Fruit fly (Drosophila melanogaster) whole organism, embryonic: Measurements from ENCODE around the gene Arl8.

Source experiments
- Ada2b ChIP-seq: fragments of 200-800 bp; sonication (Bioruptor generic); IDR thresholded peaks from 2 replicates; pipeline ENCODE4 v1.3.6; 2022; ENCODE audit warnings: missing biosample characterization, missing genetic modification characterization
- BEAF-32 ChIP-seq: fragments of 200-800 bp; sonication (Bioruptor generic); optimal IDR thresholded peaks from 3 replicates; lab custom pipeline; 2017; ENCODE audit warnings: missing biosample characterization, missing genetic modification characterization, mild to moderate bottlenecking, moderate library complexity, missing genetic modification reagents
- Bteb2 ChIP-seq: fragments of 200-800 bp; sonication (Bioruptor generic); optimal IDR thresholded peaks from 2 replicates; lab custom pipeline; 2016; ENCODE audit warnings: missing biosample characterization, missing genetic modification characterization
- CG10565 ChIP-seq: fragments of 200-800 bp; sonication (Bioruptor generic); optimal IDR thresholded peaks from 3 replicates; lab custom pipeline; 2016; ENCODE audit warnings: missing biosample characterization, mild to moderate bottlenecking, missing genetic modification characterization
- CG12236 ChIP-seq: fragments of 200-800 bp; sonication (Bioruptor generic); optimal IDR thresholded peaks from 2 replicates; lab custom pipeline; 2016; ENCODE audit warnings: missing biosample characterization, missing genetic modification characterization
- CG12942 ChIP-seq: fragments of 200-800 bp; sonication (Bioruptor generic); optimal IDR thresholded peaks from 3 replicates; lab custom pipeline; 2016; ENCODE audit warnings: missing biosample characterization, missing genetic modification characterization
- CG13296 ChIP-seq: fragments of 200-800 bp; sonication (Bioruptor generic); optimal IDR thresholded peaks from 3 replicates; lab custom pipeline; 2018; ENCODE audit warnings: missing biosample characterization, mild to moderate bottlenecking, missing genetic modification characterization
- CG14050 ChIP-seq: fragments of 200-800 bp; sonication (Bioruptor generic); IDR thresholded peaks from 3 replicates; pipeline ENCODE4 v1.3.6; 2022; ENCODE audit warnings: missing biosample characterization, missing genetic modification characterization
- CG16779 ChIP-seq: fragments of 200-800 bp; sonication (Bioruptor generic); IDR thresholded peaks from 2 replicates; pipeline ENCODE4 v1.3.6; 2022; ENCODE audit warnings: missing biosample characterization, missing genetic modification characterization
- CG18599 ChIP-seq: fragments of 200-800 bp; sonication (Bioruptor generic); optimal IDR thresholded peaks from 3 replicates; lab custom pipeline; 2017; ENCODE audit warnings: missing biosample characterization, missing genetic modification characterization, mild to moderate bottlenecking, moderate library complexity, missing genetic modification reagents
- CG2129 ChIP-seq: fragments of 200-800 bp; sonication (Bioruptor generic); IDR thresholded peaks from 2 replicates; pipeline ENCODE4 v1.3.6; 2022; ENCODE audit warnings: missing biosample characterization, missing genetic modification characterization; ENCODE audit not compliant: partially characterized antibody
- CG32767 ChIP-seq: fragments of 200-800 bp; sonication (Bioruptor generic); IDR thresholded peaks from 2 replicates; pipeline ENCODE4 v1.3.6; 2022; ENCODE audit warnings: missing biosample characterization, missing genetic modification characterization
- CG6272 ChIP-seq: fragments of 200-800 bp; sonication (Bioruptor generic); IDR thresholded peaks from 2 replicates; pipeline ENCODE4 v1.3.6; 2022; ENCODE audit warnings: missing biosample characterization, missing genetic modification characterization
- CG7745 ChIP-seq: fragments of 200-800 bp; sonication (Bioruptor generic); optimal IDR thresholded peaks from 2 replicates; lab custom pipeline; 2018; ENCODE audit warnings: missing biosample characterization, mild to moderate bottlenecking, missing genetic modification characterization, moderate library complexity
- CG8089 ChIP-seq: fragments of 200-800 bp; sonication (Bioruptor generic); optimal IDR thresholded peaks from 3 replicates; lab custom pipeline; 2016; ENCODE audit warnings: missing biosample characterization, missing genetic modification characterization
- CG8388 ChIP-seq: fragments of 200-800 bp; sonication (Bioruptor generic); optimal IDR thresholded peaks from 2 replicates; lab custom pipeline; 2019; ENCODE audit warnings: missing biosample characterization, mild to moderate bottlenecking, missing genetic modification characterization, moderate library complexity
- CG8924 ChIP-seq: fragments of 200-800 bp; optimal IDR thresholded peaks from 3 replicates; lab custom pipeline; 2019; ENCODE audit warnings: missing biosample characterization, mild to moderate bottlenecking, missing genetic modification characterization, moderate library complexity
- CG9215 ChIP-seq: fragments of 200-800 bp; sonication (Bioruptor generic); IDR thresholded peaks from 2 replicates; pipeline ENCODE4 v1.3.6; 2022; ENCODE audit warnings: missing biosample characterization, missing genetic modification characterization
- CG9876 ChIP-seq: fragments of 200-800 bp; sonication (Bioruptor generic); optimal IDR thresholded peaks from 2 replicates; lab custom pipeline; 2016; ENCODE audit warnings: missing biosample characterization, missing genetic modification characterization
- Deaf1 ChIP-seq: fragments of 200-800 bp; optimal IDR thresholded peaks from 3 replicates; lab custom pipeline; 2019; ENCODE audit warnings: missing biosample characterization, mild to moderate bottlenecking, missing genetic modification characterization, moderate library complexity
- Dfd ChIP-seq, 2 experiments: fragments of >200 bp; optimal IDR thresholded peaks; 2 replicates each; lab custom pipeline; 2017; ENCODE audit warnings: missing biosample characterization in 2 of 2, missing genetic modification characterization in 2 of 2
- Dip2 ChIP-seq: fragments of 200-800 bp; sonication (Bioruptor generic); IDR thresholded peaks from 2 replicates; pipeline ENCODE4 v1.3.6; 2022; ENCODE audit warnings: missing biosample characterization, missing genetic modification characterization
- Dip3 ChIP-seq: fragments of 200-800 bp; sonication (Bioruptor generic); optimal IDR thresholded peaks from 3 replicates; lab custom pipeline; 2016; ENCODE audit warnings: missing biosample characterization, missing genetic modification characterization
- Dref ChIP-seq: fragments of 200-800 bp; sonication (Bioruptor generic); IDR thresholded peaks from 2 replicates; pipeline ENCODE4 v1.3.6; 2022; ENCODE audit warnings: missing biosample characterization, missing genetic modification characterization
- Drgx ChIP-seq: fragments of 200-800 bp; sonication (Bioruptor generic); IDR thresholded peaks from 2 replicates; pipeline ENCODE4 v1.3.6; 2022; ENCODE audit warnings: missing biosample characterization, missing genetic modification characterization
- Elba2 ChIP-seq: fragments of 200-800 bp; sonication (Bioruptor generic); optimal IDR thresholded peaks from 3 replicates; lab custom pipeline; 2016; ENCODE audit warnings: missing biosample characterization, missing genetic modification characterization
- Gug ChIP-seq: fragments of 200-800 bp; sonication (Bioruptor generic); IDR thresholded peaks from 4 replicates; pipeline ENCODE4 v1.3.6; 2022; ENCODE audit warnings: missing biosample characterization, missing genetic modification characterization
- Hr3 ChIP-seq: fragments of 200-800 bp; sonication (Bioruptor generic); optimal IDR thresholded peaks from 3 replicates; lab custom pipeline; 2016; ENCODE audit warnings: missing biosample characterization, missing genetic modification characterization
- Hr78 ChIP-seq, 2 experiments: fragments of 200-800 bp in 1 of 2; fragments of >200 bp in 1 of 2; sonication (Bioruptor generic) in 1 of 2; optimal IDR thresholded peaks; 2 replicates each; lab custom pipeline; 2017 to 2019; ENCODE audit warnings: missing biosample characterization in 2 of 2, missing genetic modification characterization in 2 of 2, mild to moderate bottlenecking in 1 of 2, moderate library complexity in 1 of 2
- ara ChIP-seq: fragments of 200-800 bp; sonication (Bioruptor generic); IDR thresholded peaks from 2 replicates; pipeline ENCODE4 v1.3.6; 2022; ENCODE audit warnings: missing biosample characterization, missing genetic modification characterization
- cas ChIP-seq: fragments of 200-800 bp; sonication (Bioruptor generic); IDR thresholded peaks from 2 replicates; pipeline ENCODE4 v1.3.6; 2022; ENCODE audit warnings: missing biosample characterization, missing genetic modification characterization
- chn ChIP-seq: fragments of 200-800 bp; sonication (Bioruptor generic); optimal IDR thresholded peaks from 2 replicates; lab custom pipeline; 2016; ENCODE audit warnings: missing biosample characterization, missing genetic modification characterization
- crp ChIP-seq, 2 experiments: fragments of 200-800 bp; sonication (Bioruptor generic); optimal IDR thresholded peaks; 2 replicates in 1 of 2; 3 replicates in 1 of 2; lab custom pipeline; 2017; ENCODE audit warnings: missing biosample characterization in 2 of 2, missing genetic modification characterization in 2 of 2, mild to moderate bottlenecking in 1 of 2, moderate library complexity in 1 of 2
- da ChIP-seq: fragments of 200-800 bp; sonication (Bioruptor generic); optimal IDR thresholded peaks from 2 replicates; lab custom pipeline; 2016; ENCODE audit warnings: missing biosample characterization, missing genetic modification characterization
- esg ChIP-seq: fragments of 200-800 bp; sonication (Bioruptor generic); conservative IDR thresholded peaks from 2 replicates; pipeline ENCODE4 v1.3.6; 2022; ENCODE audit warnings: missing biosample characterization, missing genetic modification characterization
- eve ChIP-seq, 2 experiments: fragments of >200 bp; optimal IDR thresholded peaks; 2 replicates each; lab custom pipeline; 2017; ENCODE audit warnings: missing biosample characterization in 2 of 2, missing genetic modification characterization in 2 of 2
- lmd ChIP-seq: fragments of 200-800 bp; sonication (Bioruptor generic); IDR thresholded peaks from 2 replicates; pipeline ENCODE4 v1.3.6; 2022; ENCODE audit warnings: missing biosample characterization, missing genetic modification characterization
- lov ChIP-seq, 2 experiments: fragments of 200-800 bp in 1 of 2; fragments of >200 bp in 1 of 2; sonication (Bioruptor generic) in 1 of 2; IDR thresholded peaks in 1 of 2; optimal IDR thresholded peaks in 1 of 2; 2 replicates in 1 of 2; 3 replicates in 1 of 2; pipeline versions ENCODE4 v1.3.6 to Lab custom; 2017 to 2022; ENCODE audit warnings: missing biosample characterization in 1 of 2, missing genetic modification characterization in 1 of 2
- prd ChIP-seq, 3 experiments: fragments of >200 bp in 2 of 3; fragments of 200-800 bp in 1 of 3; sonication (Bioruptor generic) in 1 of 3; optimal IDR thresholded peaks in 2 of 3; IDR thresholded peaks in 1 of 3; 2 replicates in 2 of 3; 3 replicates in 1 of 3; pipeline versions ENCODE4 v1.3.6 to Lab custom; 2017 to 2022; ENCODE audit warnings: missing biosample characterization in 1 of 3, missing genetic modification characterization in 1 of 3
- sc ChIP-seq, 3 experiments: fragments of >200 bp in 2 of 3; fragments of 200-800 bp in 1 of 3; sonication (Bioruptor generic) in 1 of 3; optimal IDR thresholded peaks; 2 replicates in 2 of 3; 3 replicates in 1 of 3; lab custom pipeline; 2017; ENCODE audit warnings: mild to moderate bottlenecking in 1 of 3, missing biosample characterization in 1 of 3, missing genetic modification characterization in 1 of 3, missing genetic modification reagents in 1 of 3
- sens ChIP-seq: fragments of 200-800 bp; sonication (Bioruptor generic); peaks from one replicate; lab custom pipeline; 2016; ENCODE audit warnings: missing biosample characterization, missing genetic modification characterization
- sr ChIP-seq: fragments of 200-800 bp; sonication (Bioruptor generic); IDR thresholded peaks from 3 replicates; pipeline ENCODE4 v1.3.6; 2022; ENCODE audit warnings: missing biosample characterization, missing genetic modification characterization
- toy ChIP-seq: fragments of 200-800 bp; sonication (Bioruptor generic); IDR thresholded peaks from 2 replicates; pipeline ENCODE4 v1.3.6; 2022; ENCODE audit warnings: missing biosample characterization, missing genetic modification characterization
- trem ChIP-seq: fragments of 200-800 bp; optimal IDR thresholded peaks from 3 replicates; lab custom pipeline; 2019; ENCODE audit warnings: missing biosample characterization, mild to moderate bottlenecking, missing genetic modification characterization, moderate library complexity
- trh ChIP-seq: fragments of 200-800 bp; sonication (Bioruptor generic); optimal IDR thresholded peaks from 2 replicates; lab custom pipeline; 2016; ENCODE audit warnings: missing biosample characterization, missing genetic modification characterization
- unpg ChIP-seq: fragments of 200-800 bp; sonication (Bioruptor generic); optimal IDR thresholded peaks from 3 replicates; lab custom pipeline; 2018; ENCODE audit warnings: missing biosample characterization, mild to moderate bottlenecking, missing genetic modification characterization, moderate library complexity
- vfl ChIP-seq: fragments of 200-800 bp; sonication (Bioruptor generic); optimal IDR thresholded peaks from 2 replicates; lab custom pipeline; 2016; ENCODE audit warnings: missing biosample characterization, missing genetic modification characterization

Gene Arl8

DNA sequence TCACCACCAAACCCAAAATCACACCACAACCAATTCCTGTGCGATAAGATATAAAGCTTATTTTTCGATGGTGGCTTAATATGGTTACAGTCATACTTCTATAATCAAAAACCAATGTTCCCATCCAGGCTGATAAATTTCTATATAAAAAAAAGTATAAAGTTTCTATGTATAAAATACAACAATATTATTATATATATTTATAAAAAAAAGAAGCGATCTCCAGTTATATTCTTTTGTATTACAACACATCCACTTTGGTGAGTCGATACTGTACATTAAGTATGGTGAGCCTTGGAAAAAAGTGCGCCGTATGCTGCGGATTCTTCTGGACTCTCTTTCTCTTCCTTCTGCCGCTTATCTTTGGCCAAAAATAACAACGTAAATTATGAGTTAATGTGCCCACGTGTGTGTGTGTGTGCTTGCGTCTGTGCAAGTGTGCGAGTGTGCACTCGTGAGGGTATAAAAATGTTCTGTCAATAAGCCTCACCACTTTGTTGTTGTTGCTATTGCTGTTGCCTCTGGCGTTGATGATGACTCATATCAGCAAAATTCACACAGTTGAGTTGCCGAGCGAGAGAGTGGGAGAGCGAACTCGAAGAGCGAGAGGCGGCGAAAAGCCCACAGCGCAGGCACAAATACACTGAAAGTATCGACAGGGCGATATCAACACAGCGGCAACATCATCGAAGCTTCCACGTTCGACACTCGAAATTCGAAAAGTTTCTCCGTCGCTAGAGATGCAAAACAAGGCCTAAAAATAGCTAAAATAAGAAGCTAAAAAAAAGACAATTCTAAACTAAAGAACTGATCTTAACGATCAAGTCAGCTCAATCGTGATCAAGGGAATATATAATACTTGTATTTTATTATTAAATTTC lies 6.7 kb upstream of the Arl8 start (continued):
- TF ChIP-seq sens (GFP tag; lab: Kevin White, UChicago) (peak; percentile 84), prd (optimal IDR thresholded peaks at IDR 0.05; lab: Kevin White, UChicago) (no peak), prd (GFP tag; IDR thresholded peaks at IDR 0.05; lab: Robert Waterston, UW) (peak; percentile 74), CG2129 (no peak), CG16779 (GFP tag; lab: Robert Waterston, UW) (no peak), CG7745 (tag; lab: Kevin White, UChicago) (no peak), Hr3 (GFP tag; lab: Kevin White, UChicago) (peak; percentile 62), cas (GFP tag; lab: Robert Waterston, UW) (peak; percentile 21; the same call in 1 of the 2 replicates), CG8924 (peak; percentile 83), Dfd (GFP tag; optimal IDR thresholded peaks at IDR 0.05; lab: Kevin White, UChicago) (no peak), Gug (GFP tag; lab: Robert Waterston, UW) (no peak), CG13296 (GFP tag; lab: Kevin White, UChicago) (peak; percentile 71), Dip2 (GFP tag; lab: Robert Waterston, UW) (no peak), sr (GFP tag; lab: Robert Waterston, UW) (no peak; the same call in 2 of the 3 replicates), CG9876 (no peak), sc (optimal IDR thresholded peaks at IDR 0.05; lab: Kevin White, UChicago) (no peak), sc (GFP tag; optimal IDR thresholded peaks at IDR 0.05; lab: Kevin White, UChicago) (no peak), Dref (0 out of 2 replicates have a peak, but pooled peaks have one; percentile 22), esg (GFP tag; lab: Robert Waterston, UW) (peak; percentile 47), Deaf1 (peak; percentile 32), Bteb2 (no peak), Elba2 (no peak), CG32767 (GFP tag; lab: Robert Waterston, UW) (peak; percentile 25; the same call in 1 of the 2 replicates), Hr78 (GFP tag; optimal IDR thresholded peaks at IDR 0.05; lab: Kevin White, UChicago) (peak in 1 of 2 experiments; percentile 1), Ada2b (GFP tag; lab: Robert Waterston, UW) (peak; percentile 66), eve (GFP tag; optimal IDR thresholded peaks at IDR 0.05; lab: Kevin White, UChicago) (no peak), lov (optimal IDR thresholded peaks at IDR 0.05; lab: Kevin White, UChicago) (no peak), lov (GFP tag; IDR thresholded peaks at IDR 0.05; lab: Robert Waterston, UW) (no peak), CG8089 (GFP tag; lab: Kevin White, UChicago) (no peak), da (no peak), BEAF-32 (GFP tag; lab: Kevin White, UChicago) (peak; percentile 15), trh (no peak), CG8388 (GFP tag; lab: Kevin White, UChicago) (peak; percentile 57), CG9215 (GFP tag; lab: Robert Waterston, UW) (peak; percentile 63), CG14050 (GFP tag; lab: Robert Waterston, UW) (peak; percentile 49; the same call in 2 of the 3 replicates), vfl (GFP tag; lab: Kevin White, UChicago) (no peak), CG12942 (GFP tag; lab: Kevin White, UChicago) (no peak), CG12236 (GFP tag; lab: Kevin White, UChicago) (no peak), CG6272 (GFP tag; lab: Robert Waterston, UW) (peak; percentile 57), lmd (peak; percentile 75), ara (0 out of 2 replicates have a peak, but pooled peaks have one; percentile 41), chn (GFP tag; lab: Kevin White, UChicago) (no peak), crp (GFP tag; optimal IDR thresholded peaks at IDR 0.05; lab: Kevin White, UChicago) (no peak), toy (GFP tag; lab: Robert Waterston, UW) (no peak), Dip3 (GFP tag; lab: Kevin White, UChicago) (no peak), trem (peak; percentile 38), CG10565 (GFP tag; lab: Kevin White, UChicago) (no peak), unpg (GFP tag; lab: Kevin White, UChicago) (peak; percentile 76), CG18599 (GFP tag; lab: Kevin White, UChicago) (peak; percentile 87), Drgx (peak; percentile 33; the same call in 1 of the 2 replicates)
